Worm (Caenorhabditis elegans) whole organism, L2 larva: ENCODE measurements around the gene skr-15.

ENCODE experiments used
- C34F6.9 ChIP-seq: fragments of 150-350 bp; optimal IDR thresholded peaks from 2 replicates; lab custom pipeline; 2014; ENCODE audit warnings: missing biosample characterization, missing genetic modification characterization
- F13H6.1 ChIP-seq: sonication (generic microtip); optimal IDR thresholded peaks from 2 replicates; lab custom pipeline; 2016; ENCODE audit warnings: missing genetic modification characterization, missing compliant biosample characterization
- R02D3.7 ChIP-seq: fragments of 150-350 bp; optimal IDR thresholded peaks from 2 replicates; lab custom pipeline; 2014; ENCODE audit warnings: missing biosample characterization, missing genetic modification characterization
- Y55F3AM.14 ChIP-seq: fragments of 200-800 bp; sonication (Bioruptor generic); optimal IDR thresholded peaks from 2 replicates; lab custom pipeline; 2018; ENCODE audit warnings: mild to moderate bottlenecking, missing genetic modification characterization, missing compliant biosample characterization
- ZK546.5 ChIP-seq: sonication (generic microtip); optimal IDR thresholded peaks from 2 replicates; lab custom pipeline; 2017; ENCODE audit warnings: missing biosample characterization, missing genetic modification characterization
- alr-1 ChIP-seq: fragments of 150-350 bp; optimal IDR thresholded peaks from 2 replicates; lab custom pipeline; 2014; ENCODE audit warnings: missing biosample characterization, missing genetic modification characterization
- aly-2 ChIP-seq: fragments of 150-350 bp; optimal IDR thresholded peaks from 2 replicates; lab custom pipeline; 2014; ENCODE audit warnings: missing biosample characterization, missing genetic modification characterization
- ama-1 ChIP-seq: fragments of 150-350 bp; optimal IDR thresholded peaks from 2 replicates; lab custom pipeline; 2018; ENCODE audit warnings: inconsistent platforms
- blmp-1 ChIP-seq: sonication (generic microtip); optimal IDR thresholded peaks from 2 replicates; lab custom pipeline; 2017; ENCODE audit warnings: missing genetic modification characterization, mild to moderate bottlenecking, missing compliant biosample characterization, antibody characterized with exemption, moderate library complexity; ENCODE audit not compliant: insufficient read depth
- ceh-16 ChIP-seq: fragments of 150-350 bp; optimal IDR thresholded peaks from 2 replicates; lab custom pipeline; 2014; ENCODE audit warnings: missing biosample characterization, missing genetic modification characterization
- ceh-82 ChIP-seq: fragments of 150-350 bp; optimal IDR thresholded peaks from 2 replicates; lab custom pipeline; 2014; ENCODE audit warnings: missing biosample characterization, missing genetic modification characterization
- crh-2 ChIP-seq: sonication (generic microtip); optimal IDR thresholded peaks from 2 replicates; lab custom pipeline; 2017; ENCODE audit warnings: missing biosample characterization, missing genetic modification characterization
- dmd-4 ChIP-seq: sonication (generic microtip); optimal IDR thresholded peaks from 2 replicates; lab custom pipeline; 2017; ENCODE audit warnings: missing biosample characterization, missing genetic modification characterization
- egl-27 ChIP-seq: sonication (generic microtip); optimal IDR thresholded peaks from 3 replicates; lab custom pipeline; 2017; ENCODE audit warnings: missing biosample characterization, missing genetic modification reagents, missing genetic modification characterization
- elt-1 ChIP-seq: fragments of 150-350 bp; optimal IDR thresholded peaks from 2 replicates; lab custom pipeline; 2014; ENCODE audit warnings: missing biosample characterization, missing genetic modification characterization
- elt-3 ChIP-seq: sonication (generic microtip); optimal IDR thresholded peaks from 2 replicates; lab custom pipeline; 2017; ENCODE audit warnings: missing biosample characterization, missing genetic modification characterization
- fos-1 ChIP-seq: fragments of 150-350 bp; optimal IDR thresholded peaks from 2 replicates; lab custom pipeline; 2014; ENCODE audit warnings: missing biosample characterization, missing genetic modification characterization
- gmeb-1 ChIP-seq: fragments of 150-350 bp; optimal IDR thresholded peaks from 2 replicates; lab custom pipeline; 2014; ENCODE audit warnings: missing biosample characterization, missing genetic modification characterization
- lin-11 ChIP-seq: fragments of 150-350 bp; sonication (generic microtip); optimal IDR thresholded peaks from 2 replicates; lab custom pipeline; 2014; ENCODE audit warnings: missing biosample characterization, missing genetic modification characterization, inconsistent platforms, mixed read lengths
- lin-13 ChIP-seq: fragments of 150-350 bp; optimal IDR thresholded peaks from 2 replicates; lab custom pipeline; 2014; ENCODE audit warnings: missing biosample characterization, missing genetic modification reagents, missing genetic modification characterization
- lin-39 ChIP-seq: fragments of 150-350 bp; optimal IDR thresholded peaks from 2 replicates; lab custom pipeline; 2014; ENCODE audit warnings: missing biosample characterization, missing genetic modification reagents, missing genetic modification characterization
- lsy-2 ChIP-seq, 2 experiments: fragments of 150-350 bp in 1 of 2; sonication (generic microtip) in 1 of 2; optimal IDR thresholded peaks; 2 replicates each; lab custom pipeline; 2014 to 2017; ENCODE audit warnings: missing biosample characterization in 2 of 2, missing genetic modification characterization in 2 of 2
- mab-5 ChIP-seq: fragments of 150-350 bp; optimal IDR thresholded peaks from 2 replicates; lab custom pipeline; 2014; ENCODE audit warnings: missing biosample characterization, missing genetic modification characterization
- mbf-1 ChIP-seq: sonication (generic microtip); optimal IDR thresholded peaks from 2 replicates; lab custom pipeline; 2017; ENCODE audit warnings: missing biosample characterization, missing genetic modification characterization
- mdl-1 ChIP-seq, 2 experiments: fragments of 150-350 bp in 1 of 2; sonication (generic microtip) in 1 of 2; optimal IDR thresholded peaks; 2 replicates each; lab custom pipeline; 2017; ENCODE audit warnings: missing biosample characterization in 2 of 2, missing genetic modification characterization in 2 of 2
- nhr-10 ChIP-seq: sonication (generic microtip); optimal IDR thresholded peaks from 2 replicates; lab custom pipeline; 2017; ENCODE audit warnings: missing biosample characterization, missing genetic modification characterization
- nhr-11 ChIP-seq: fragments of 150-350 bp; optimal IDR thresholded peaks from 2 replicates; lab custom pipeline; 2014; ENCODE audit warnings: missing biosample characterization, missing genetic modification characterization
- nhr-12 ChIP-seq: fragments of 150-350 bp; optimal IDR thresholded peaks from 2 replicates; lab custom pipeline; 2014; ENCODE audit warnings: missing biosample characterization, missing genetic modification characterization
- nhr-129 ChIP-seq: fragments of 150-350 bp; optimal IDR thresholded peaks from 2 replicates; lab custom pipeline; 2014; ENCODE audit warnings: missing biosample characterization, missing genetic modification characterization
- nhr-21 ChIP-seq: fragments of 150-350 bp; optimal IDR thresholded peaks from 2 replicates; lab custom pipeline; 2014; ENCODE audit warnings: missing biosample characterization, missing genetic modification characterization
- nhr-23 ChIP-seq: fragments of 150-350 bp; optimal IDR thresholded peaks from 2 replicates; lab custom pipeline; 2014; ENCODE audit warnings: missing biosample characterization, missing genetic modification reagents, missing genetic modification characterization
- nhr-237 ChIP-seq: fragments of 150-350 bp; optimal IDR thresholded peaks from 2 replicates; lab custom pipeline; 2014; ENCODE audit warnings: missing biosample characterization, missing genetic modification characterization
- nhr-25 ChIP-seq: fragments of 150-350 bp; sonication (generic microtip); optimal IDR thresholded peaks from 3 replicates; lab custom pipeline; 2014; ENCODE audit warnings: missing biosample characterization, missing genetic modification characterization
- nhr-6 ChIP-seq: fragments of 150-350 bp; optimal IDR thresholded peaks from 2 replicates; lab custom pipeline; 2014; ENCODE audit warnings: missing biosample characterization, missing genetic modification characterization
- nhr-77 ChIP-seq: fragments of 150-350 bp; optimal IDR thresholded peaks from 2 replicates; lab custom pipeline; 2014; ENCODE audit warnings: missing biosample characterization, missing genetic modification characterization
- peb-1 ChIP-seq: fragments of 150-350 bp; optimal IDR thresholded peaks from 2 replicates; lab custom pipeline; 2014; ENCODE audit warnings: missing biosample characterization, missing genetic modification characterization
- sem-4 ChIP-seq: fragments of 150-350 bp; optimal IDR thresholded peaks from 2 replicates; lab custom pipeline; 2014; ENCODE audit warnings: missing biosample characterization, missing genetic modification reagents, missing genetic modification characterization
- skn-1 ChIP-seq: sonication (generic microtip); optimal IDR thresholded peaks from 2 replicates; lab custom pipeline; 2017; ENCODE audit warnings: missing biosample characterization, missing genetic modification characterization
- sma-3 ChIP-seq: sonication (generic microtip); optimal IDR thresholded peaks from 2 replicates; lab custom pipeline; 2016; ENCODE audit warnings: missing genetic modification reagents, missing genetic modification characterization, missing compliant biosample characterization
- sma-9 ChIP-seq, 2 experiments: fragments of 150-350 bp in 1 of 2; sonication (generic microtip) in 1 of 2; optimal IDR thresholded peaks; 2 replicates each; lab custom pipeline; 2014 to 2016; ENCODE audit warnings: missing genetic modification characterization in 2 of 2, mild to moderate bottlenecking in 1 of 2, missing biosample characterization in 1 of 2, missing compliant biosample characterization in 1 of 2, missing genetic modification reagents in 1 of 2, moderate library complexity in 1 of 2
- snpc-4 ChIP-seq: fragments of 150-350 bp; optimal IDR thresholded peaks from 2 replicates; lab custom pipeline; 2014; ENCODE audit warnings: missing biosample characterization, missing genetic modification characterization
- unc-39 ChIP-seq: fragments of 150-350 bp; optimal IDR thresholded peaks from 2 replicates; lab custom pipeline; 2014; ENCODE audit warnings: missing biosample characterization, missing genetic modification characterization
- unc-55 ChIP-seq: fragments of 150-350 bp; sonication (generic microtip); optimal IDR thresholded peaks from 3 replicates; lab custom pipeline; 2014; ENCODE audit warnings: missing biosample characterization, missing genetic modification reagents, missing genetic modification characterization
- unc-62 ChIP-seq: fragments of 150-350 bp; optimal IDR thresholded peaks from 2 replicates; lab custom pipeline; 2014; ENCODE audit warnings: missing biosample characterization, missing genetic modification reagents, missing genetic modification characterization
- zag-1 ChIP-seq: fragments of 150-350 bp; optimal IDR thresholded peaks from 2 replicates; lab custom pipeline; 2014; ENCODE audit warnings: missing biosample characterization, missing genetic modification characterization
- ztf-1 ChIP-seq: fragments of 200-800 bp; sonication (Bioruptor generic); conservative IDR thresholded peaks from 2 replicates; pipeline ENCODE4 v1.3.6; 2022; ENCODE audit warnings: missing genetic modification characterization, missing compliant biosample characterization
- ztf-11 ChIP-seq: sonication (generic microtip); optimal IDR thresholded peaks from 2 replicates; lab custom pipeline; 2017; ENCODE audit warnings: missing biosample characterization, missing genetic modification characterization
- ztf-4 ChIP-seq: fragments of 150-350 bp; optimal IDR thresholded peaks from 2 replicates; lab custom pipeline; 2014; ENCODE audit warnings: missing biosample characterization, missing genetic modification characterization

The skr-15 gene

DNA sequence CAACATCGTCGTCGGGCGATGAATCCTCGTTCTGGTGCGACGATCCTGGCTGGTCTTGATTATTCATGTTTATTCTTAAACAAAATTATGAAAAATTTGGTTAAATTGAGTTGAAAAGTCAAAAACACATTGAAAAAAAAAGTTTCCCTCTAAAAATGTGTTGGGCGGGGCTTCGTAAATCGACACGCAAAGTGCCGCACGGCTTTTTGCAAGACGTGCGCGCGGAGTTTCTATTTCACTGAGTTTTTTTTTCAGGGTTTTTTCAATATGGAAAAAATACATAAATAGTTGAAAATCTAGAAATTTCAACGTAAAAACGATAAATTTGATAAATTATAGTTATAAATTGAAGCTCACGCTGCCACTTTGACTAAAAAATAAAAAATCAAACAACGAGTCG is 15.9 kb upstream of the skr-15 start, which contains the start of gene F54D10.5 (continued):
- TF ChIP-seq nhr-6 (tag; lab: Kevin White, UChicago) (no peak), nhr-12 (no peak), lin-11 (tag; lab: Kevin White, UChicago) (peak; percentile 70), ceh-16 (peak; percentile 1), mdl-1 (tag; optimal IDR thresholded peaks at IDR 0.05; lab: Kevin White, UChicago) (no peak), crh-2 (peak; percentile 83), mab-5 (peak; percentile 39), sma-3 (GFP tag; lab: Kevin White, UChicago) (peak; percentile 82), elt-1 (no peak), ztf-4 (tag; lab: Kevin White, UChicago) (no peak), sem-4 (peak; percentile 74)

DNA sequence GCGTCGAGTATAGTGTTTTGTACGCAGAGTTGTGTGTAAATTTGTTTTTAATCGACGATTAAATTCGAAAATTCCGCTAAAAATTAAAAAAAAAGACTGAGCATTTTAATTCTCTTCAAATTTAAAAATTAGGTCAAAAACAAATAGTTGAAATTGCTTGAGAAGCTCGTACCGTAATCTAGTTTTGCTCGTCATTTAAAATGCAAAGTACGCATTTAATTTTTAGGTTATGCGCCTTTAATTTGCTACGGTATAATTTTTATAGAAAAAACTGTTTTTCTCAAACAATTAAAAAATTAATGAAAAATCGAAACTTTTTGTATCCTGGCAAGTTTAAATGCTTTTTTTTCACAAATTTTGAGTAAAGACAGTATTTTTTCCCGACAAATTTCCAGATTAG is 15.3 kb upstream of the skr-15 start:
- TF ChIP-seq skn-1 (no peak), unc-55 (no peak), R02D3.7 (no peak), peb-1 (no peak), nhr-11 (tag; lab: Kevin White, UChicago) (no peak), mbf-1 (tag; lab: Kevin White, UChicago) (no peak), ama-1 (lab: Kevin White, UChicago) (no peak), crh-2 (no peak), nhr-12 (no peak), nhr-23 (no peak), sem-4 (no peak), egl-27 (tag; lab: Kevin White, UChicago) (no peak), ceh-82 (tag; lab: Kevin White, UChicago) (no peak), nhr-25 (tag; lab: Kevin White, UChicago) (no peak)

DNA sequence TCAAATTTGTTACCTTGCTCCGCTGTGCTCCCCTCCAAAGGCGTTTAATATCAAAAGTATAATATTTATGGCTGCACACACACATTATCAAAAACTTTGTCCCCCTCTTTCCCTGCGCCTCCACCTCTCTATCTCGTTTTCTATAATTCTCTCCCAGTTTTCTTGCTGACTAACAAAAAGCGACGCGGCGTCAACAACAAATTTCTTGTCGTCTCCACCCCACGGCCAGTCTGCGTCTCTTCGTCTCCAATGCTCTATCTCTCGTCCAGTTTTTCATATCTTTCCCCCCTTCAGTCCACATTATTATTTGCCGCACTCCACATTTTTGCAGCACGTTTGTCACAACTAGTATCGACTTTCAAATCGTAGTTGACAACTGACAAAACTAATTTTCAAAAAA is 13.4 kb upstream of the skr-15 start:
- TF ChIP-seq F13H6.1 (peak; percentile 70), lsy-2 (tag; optimal IDR thresholded peaks at IDR 0.05; lab: Kevin White, UChicago) (peak in 1 of 2 experiments; percentile 59), ztf-1 (no peak), nhr-25 (tag; lab: Kevin White, UChicago) (no peak), snpc-4 (tag; lab: Kevin White, UChicago) (no peak), unc-62 (GFP tag; lab: Kevin White, UChicago) (no peak), C34F6.9 (tag; lab: Kevin White, UChicago) (peak; percentile 68), unc-55 (peak; percentile 40), unc-39 (tag; lab: Kevin White, UChicago) (no peak), elt-1 (no peak), egl-27 (tag; lab: Kevin White, UChicago) (no peak), zag-1 (tag; lab: Kevin White, UChicago) (no peak), peb-1 (no peak), mbf-1 (tag; lab: Kevin White, UChicago) (no peak), nhr-6 (tag; lab: Kevin White, UChicago) (no peak), elt-3 (no peak), skn-1 (no peak), ceh-16 (no peak), nhr-77 (tag; lab: Kevin White, UChicago) (no peak), sem-4 (no peak), lin-39 (no peak), R02D3.7 (no peak), ZK546.5 (tag; lab: Kevin White, UChicago) (no peak), nhr-129 (tag; lab: Kevin White, UChicago) (no peak), ztf-4 (tag; lab: Kevin White, UChicago) (no peak), ceh-82 (tag; lab: Kevin White, UChicago) (no peak), nhr-12 (no peak), mdl-1 (tag; optimal IDR thresholded peaks at IDR 0.05; lab: Kevin White, UChicago) (no peak), sma-9 (GFP tag; optimal IDR thresholded peaks at IDR 0.05; lab: Kevin White, UChicago) (peak; percentile 10), sma-9 (tag; optimal IDR thresholded peaks at IDR 0.05; lab: Kevin White, UChicago) (no peak), crh-2 (peak; percentile 61), aly-2 (tag; lab: Kevin White, UChicago) (no peak), blmp-1 (no peak), dmd-4 (tag; lab: Kevin White, UChicago) (no peak), lin-13 (GFP tag; lab: Kevin White, UChicago) (peak; percentile 39), ztf-11 (tag; lab: Kevin White, UChicago) (no peak), nhr-21 (no peak), alr-1 (tag; lab: Kevin White, UChicago) (no peak), gmeb-1 (tag; lab: Kevin White, UChicago) (peak; percentile 40), mab-5 (no peak), nhr-237 (tag; lab: Kevin White, UChicago) (no peak), fos-1 (tag; lab: Kevin White, UChicago) (peak; percentile 44), nhr-10 (no peak), Y55F3AM.14 (no peak), nhr-11 (tag; lab: Kevin White, UChicago) (no peak), sma-3 (GFP tag; lab: Kevin White, UChicago) (peak; percentile 23)
